Worm (Caenorhabditis elegans): ENCODE measurements around the gene Y75B8A.6.

DNA sequence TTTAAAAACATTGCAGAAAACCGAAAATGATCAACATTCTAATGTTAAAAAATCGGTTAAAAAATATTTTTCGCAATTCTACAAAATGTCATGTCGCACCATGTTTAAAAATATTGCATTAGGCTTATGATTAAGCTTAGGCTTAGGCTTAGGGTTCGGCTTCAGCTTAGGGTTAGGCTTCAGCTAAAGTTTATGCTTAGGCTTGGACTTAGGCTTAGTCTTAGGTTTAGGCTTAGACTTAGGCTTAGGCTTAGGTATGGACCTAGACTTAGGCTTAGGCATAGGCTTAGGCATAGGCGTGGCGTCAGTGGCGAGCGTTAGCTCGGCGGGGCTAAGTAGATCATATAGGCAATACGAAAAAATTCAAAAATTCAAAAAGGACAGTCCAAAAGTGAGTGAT lies 5.8 kb downstream of the Y75B8A.6 start:
- TF ChIP-seq nhr-28 (tag; optimal IDR thresholded peaks at IDR 0.05) (no peak), elt-3 (tag; optimal IDR thresholded peaks at IDR 0.05) (no peak), ztf-11 (tag; optimal IDR thresholded peaks at IDR 0.05) (no peak), lin-13 (tag; optimal IDR thresholded peaks at IDR 0.05) (no peak)
